Fruit fly (Drosophila melanogaster) whole organism, embryonic: Measurements from ENCODE around the gene CG31077.

Source experiments
- CG10654 ChIP-seq: fragments of 200-800 bp; sonication (Bioruptor generic); optimal IDR thresholded peaks from 2 replicates; lab custom pipeline; 2016; ENCODE audit warnings: missing biosample characterization, missing genetic modification characterization
- CG10959 ChIP-seq: fragments of 200-800 bp; sonication (Bioruptor generic); IDR thresholded peaks from 2 replicates; pipeline ENCODE4 v1.3.6; 2022; ENCODE audit warnings: missing biosample characterization, missing genetic modification characterization
- CG11504 ChIP-seq: fragments of 200-800 bp; sonication (Bioruptor generic); optimal IDR thresholded peaks from 3 replicates; lab custom pipeline; 2019; ENCODE audit warnings: missing biosample characterization, mild to moderate bottlenecking, missing genetic modification characterization, moderate library complexity
- CG13894 ChIP-seq: fragments of 200-800 bp; sonication (Bioruptor generic); optimal IDR thresholded peaks from 3 replicates; lab custom pipeline; 2018; ENCODE audit warnings: missing biosample characterization, mild to moderate bottlenecking, missing genetic modification characterization, moderate library complexity
- CG16779 ChIP-seq: fragments of 200-800 bp; sonication (Bioruptor generic); IDR thresholded peaks from 2 replicates; pipeline ENCODE4 v1.3.6; 2022; ENCODE audit warnings: missing biosample characterization, missing genetic modification characterization
- CG18262 ChIP-seq: fragments of 200-800 bp; optimal IDR thresholded peaks from 3 replicates; lab custom pipeline; 2019; ENCODE audit warnings: missing biosample characterization, mild to moderate bottlenecking, missing genetic modification characterization, moderate library complexity
- CG2129 ChIP-seq: fragments of 200-800 bp; sonication (Bioruptor generic); IDR thresholded peaks from 2 replicates; pipeline ENCODE4 v1.3.6; 2022; ENCODE audit warnings: missing biosample characterization, missing genetic modification characterization; ENCODE audit not compliant: partially characterized antibody
- CG34422 ChIP-seq: fragments of 200-800 bp; sonication (Bioruptor generic); IDR thresholded peaks from 3 replicates; pipeline ENCODE4 v1.3.6; 2022; ENCODE audit warnings: missing biosample characterization, missing genetic modification characterization
- CG6254 ChIP-seq: fragments of 200-800 bp; sonication (Bioruptor generic); optimal IDR thresholded peaks from 3 replicates; lab custom pipeline; 2017; ENCODE audit warnings: mild to moderate bottlenecking, missing biosample characterization, missing genetic modification reagents, missing genetic modification characterization
- CG7745 ChIP-seq: fragments of 200-800 bp; sonication (Bioruptor generic); optimal IDR thresholded peaks from 2 replicates; lab custom pipeline; 2018; ENCODE audit warnings: missing biosample characterization, mild to moderate bottlenecking, missing genetic modification characterization, moderate library complexity
- CG7839 ChIP-seq: fragments of 200-800 bp; sonication (Bioruptor generic); optimal IDR thresholded peaks from 3 replicates; lab custom pipeline; 2018; ENCODE audit warnings: missing biosample characterization, mild to moderate bottlenecking, missing genetic modification characterization, moderate library complexity
- CG8290 ChIP-seq, 3 experiments: fragments of 200-800 bp; sonication (Bioruptor generic); optimal IDR thresholded peaks; 2 replicates each; lab custom pipeline; 2016 to 2019; ENCODE audit warnings: missing biosample characterization in 3 of 3, missing genetic modification characterization in 3 of 3, mild to moderate bottlenecking in 2 of 3, moderate library complexity in 1 of 3
- CG8478 ChIP-seq: fragments of >200 bp; optimal IDR thresholded peaks from 2 replicates; lab custom pipeline; 2018
- CG8924 ChIP-seq: fragments of 200-800 bp; optimal IDR thresholded peaks from 3 replicates; lab custom pipeline; 2019; ENCODE audit warnings: missing biosample characterization, mild to moderate bottlenecking, missing genetic modification characterization, moderate library complexity
- CG8944 ChIP-seq: fragments of 200-800 bp; sonication (Bioruptor generic); optimal IDR thresholded peaks from 3 replicates; lab custom pipeline; 2016; ENCODE audit warnings: missing biosample characterization, missing genetic modification characterization
- Dad ChIP-seq: fragments of 200-800 bp; sonication (Bioruptor generic); optimal IDR thresholded peaks from 3 replicates; lab custom pipeline; 2016; ENCODE audit warnings: missing biosample characterization, missing genetic modification characterization
- Ets65A ChIP-seq: fragments of 200-800 bp; sonication (Bioruptor generic); peaks from one replicate; lab custom pipeline; 2016; ENCODE audit warnings: missing biosample characterization, missing genetic modification characterization
- Fer1 ChIP-seq: fragments of 200-800 bp; sonication (Bioruptor generic); optimal IDR thresholded peaks from 2 replicates; lab custom pipeline; 2017; ENCODE audit warnings: missing biosample characterization, mild to moderate bottlenecking, missing genetic modification characterization
- HLH54F ChIP-seq: fragments of 200-800 bp; sonication (Bioruptor generic); optimal IDR thresholded peaks from 3 replicates; lab custom pipeline; 2016; ENCODE audit warnings: missing biosample characterization, missing genetic modification characterization
- Hmx ChIP-seq: fragments of 200-800 bp; sonication (Bioruptor generic); optimal IDR thresholded peaks from 2 replicates; lab custom pipeline; 2016; ENCODE audit warnings: missing biosample characterization, missing genetic modification characterization
- Lpt ChIP-seq: fragments of >200 bp; optimal IDR thresholded peaks from 2 replicates; lab custom pipeline; 2018; ENCODE audit warnings: missing biosample characterization, missing genetic modification characterization
- Mrtf ChIP-seq: fragments of 200-800 bp; sonication (Bioruptor generic); IDR thresholded peaks from 3 replicates; pipeline ENCODE4 v1.3.6; 2022; ENCODE audit warnings: missing biosample characterization, missing genetic modification characterization
- Nf-YA ChIP-seq: fragments of 200-800 bp; sonication (Bioruptor generic); IDR thresholded peaks from 2 replicates; pipeline ENCODE4 v1.3.6; 2022; ENCODE audit warnings: missing biosample characterization, missing genetic modification characterization
- NfI ChIP-seq: fragments of 200-800 bp; sonication (Bioruptor generic); optimal IDR thresholded peaks from 3 replicates; lab custom pipeline; 2018; ENCODE audit warnings: missing biosample characterization, mild to moderate bottlenecking, missing genetic modification characterization, moderate library complexity
- Oaz ChIP-seq: fragments of 200-800 bp; sonication (Bioruptor generic); IDR thresholded peaks from 2 replicates; pipeline ENCODE4 v1.3.6; 2022; ENCODE audit warnings: missing biosample characterization, missing genetic modification characterization
- Sox102F ChIP-seq: fragments of 200-800 bp; sonication (Bioruptor generic); optimal IDR thresholded peaks from 2 replicates; lab custom pipeline; 2018; ENCODE audit warnings: missing biosample characterization, mild to moderate bottlenecking, missing genetic modification characterization, moderate library complexity
- Spps ChIP-seq: fragments of 200-800 bp; sonication (Bioruptor generic); optimal IDR thresholded peaks from 2 replicates; lab custom pipeline; 2018; ENCODE audit warnings: missing biosample characterization, mild to moderate bottlenecking, missing genetic modification characterization
- Sry-δ ChIP-seq: fragments of 200-800 bp; sonication (Bioruptor generic); optimal IDR thresholded peaks from 2 replicates; lab custom pipeline; 2016; ENCODE audit warnings: missing biosample characterization, missing genetic modification characterization
- ase ChIP-seq: fragments of 200-800 bp; sonication (Bioruptor generic); IDR thresholded peaks from 3 replicates; pipeline ENCODE4 v1.3.6; 2022; ENCODE audit warnings: missing biosample characterization, missing genetic modification characterization
- ash1 ChIP-seq: fragments of 200-800 bp; sonication (Bioruptor generic); optimal IDR thresholded peaks from 2 replicates; lab custom pipeline; 2018; ENCODE audit warnings: missing biosample characterization, mild to moderate bottlenecking, missing genetic modification characterization
- bab2 ChIP-seq: fragments of 200-800 bp; sonication (Bioruptor generic); optimal IDR thresholded peaks from 2 replicates; lab custom pipeline; 2016; ENCODE audit warnings: missing biosample characterization, missing genetic modification characterization
- bigmax ChIP-seq: fragments of 200-800 bp; sonication (Bioruptor generic); optimal IDR thresholded peaks from 2 replicates; lab custom pipeline; 2018; ENCODE audit warnings: missing biosample characterization, mild to moderate bottlenecking, missing genetic modification characterization
- caup ChIP-seq: fragments of 200-800 bp; sonication (Bioruptor generic); optimal IDR thresholded peaks from 3 replicates; lab custom pipeline; 2017; ENCODE audit warnings: missing biosample characterization, mild to moderate bottlenecking, missing genetic modification characterization, moderate library complexity; ENCODE audit not compliant: severe bottlenecking
- ci ChIP-seq: fragments of 200-800 bp; sonication (Bioruptor generic); IDR thresholded peaks from 3 replicates; pipeline ENCODE4 v1.3.6; 2022; ENCODE audit warnings: missing biosample characterization, missing genetic modification characterization
- gem ChIP-seq: fragments of 200-800 bp; sonication (Bioruptor generic); optimal IDR thresholded peaks from 2 replicates; lab custom pipeline; 2019; ENCODE audit warnings: missing biosample characterization, mild to moderate bottlenecking, missing genetic modification characterization, moderate library complexity
- gfzf ChIP-seq: fragments of 200-800 bp; sonication (Bioruptor generic); optimal IDR thresholded peaks from 2 replicates; lab custom pipeline; 2016; ENCODE audit warnings: missing biosample characterization, mild to moderate bottlenecking, missing genetic modification characterization, moderate library complexity
- hth ChIP-seq: fragments of >200 bp; optimal IDR thresholded peaks from 2 replicates; lab custom pipeline; 2017; ENCODE audit warnings: inconsistent platforms
- jing ChIP-seq: fragments of 200-800 bp; sonication (Bioruptor generic); optimal IDR thresholded peaks from 2 replicates; lab custom pipeline; 2018; ENCODE audit warnings: missing biosample characterization, mild to moderate bottlenecking, missing genetic modification characterization
- kay ChIP-seq: fragments of 200-800 bp; sonication (Bioruptor generic); optimal IDR thresholded peaks from 2 replicates; lab custom pipeline; 2016; ENCODE audit warnings: missing biosample characterization, missing genetic modification characterization
- prd ChIP-seq, 3 experiments: fragments of >200 bp in 2 of 3; fragments of 200-800 bp in 1 of 3; sonication (Bioruptor generic) in 1 of 3; optimal IDR thresholded peaks in 2 of 3; IDR thresholded peaks in 1 of 3; 2 replicates in 2 of 3; 3 replicates in 1 of 3; pipeline versions ENCODE4 v1.3.6 to Lab custom; 2017 to 2022; ENCODE audit warnings: missing biosample characterization in 1 of 3, missing genetic modification characterization in 1 of 3
- pzg ChIP-seq: fragments of 200-800 bp; sonication (Bioruptor generic); optimal IDR thresholded peaks from 3 replicates; lab custom pipeline; 2018; ENCODE audit warnings: missing biosample characterization, mild to moderate bottlenecking, missing genetic modification characterization, moderate library complexity
- ranshi ChIP-seq: fragments of 200-800 bp; sonication (Bioruptor generic); IDR thresholded peaks from 2 replicates; pipeline ENCODE4 v1.3.6; 2022; ENCODE audit warnings: missing biosample characterization, missing genetic modification characterization
- scrt ChIP-seq: fragments of 200-800 bp; sonication (Bioruptor generic); optimal IDR thresholded peaks from 2 replicates; lab custom pipeline; 2018; ENCODE audit warnings: missing biosample characterization, mild to moderate bottlenecking, missing genetic modification characterization, moderate library complexity
- yki ChIP-seq: fragments of >200 bp; optimal IDR thresholded peaks from 3 replicates; lab custom pipeline; 2018
- zen ChIP-seq: fragments of 200-800 bp; sonication (Bioruptor generic); optimal IDR thresholded peaks from 3 replicates; lab custom pipeline; 2018; ENCODE audit warnings: missing biosample characterization, mild to moderate bottlenecking, missing genetic modification characterization, moderate library complexity

Gene CG31077

dm6 chr3R:26989802-26990509, 9.6 kb upstream of the CG31077 start, which contains the start of gene CG31076 (continued):
- no peak for TF ChIP-seq zen (tag; lab: Kevin White, UChicago)
- TF ChIP-seq bab2 (GFP tag; lab: Kevin White, UChicago) = no peak
- TF ChIP-seq Ets65A (GFP tag; lab: Kevin White, UChicago) = peak; percentile 55
- TF ChIP-seq caup (GFP tag; lab: Kevin White, UChicago) = no peak
- TF ChIP-seq CG2129 (GFP tag; lab: Robert Waterston, UW) = no peak
- no peak for TF ChIP-seq ranshi
- no peak for TF ChIP-seq kay (GFP tag; lab: Kevin White, UChicago)
- TF ChIP-seq Hmx (GFP tag; lab: Kevin White, UChicago) = no peak
- TF ChIP-seq CG7839 (tag; lab: Kevin White, UChicago) = peak; percentile 51
- TF ChIP-seq gfzf (GFP tag; lab: Kevin White, UChicago) = no peak
- TF ChIP-seq ase (GFP tag; lab: Robert Waterston, UW) = no peak
- no peak for TF ChIP-seq jing
- TF ChIP-seq Lpt = no peak
- TF ChIP-seq pzg (GFP tag; lab: Kevin White, UChicago) = no peak
- no peak for TF ChIP-seq CG13894
- TF ChIP-seq Sox102F (GFP tag; lab: Kevin White, UChicago) = peak; percentile 53
- no peak for TF ChIP-seq CG18262 (tag; lab: Kevin White, UChicago)
- no peak for TF ChIP-seq Sry-δ
- no peak for TF ChIP-seq ash1 (GFP tag; lab: Kevin White, UChicago)
- TF ChIP-seq, all 482 proteins: peak for 77

- TF ChIP-seq prd (optimal IDR thresholded peaks at IDR 0.05; lab: Kevin White, UChicago) = no peak
- TF ChIP-seq prd (GFP tag; IDR thresholded peaks at IDR 0.05; lab: Robert Waterston, UW) = no peak
- TF ChIP-seq yki = no peak
- no peak for TF ChIP-seq Dad (GFP tag; lab: Kevin White, UChicago)
- no peak for TF ChIP-seq ci
- no peak for TF ChIP-seq CG7745 (tag; lab: Kevin White, UChicago)
- no peak for TF ChIP-seq NfI (GFP tag; lab: Kevin White, UChicago)
Measured at dm6 chr3R:26994532-26994931, 5.0 kb upstream of the CG31077 start, which contains the start of gene TwdlC. TwdlC (plus strand) TSS chr3R:26994832.

- TF ChIP-seq Fer1 (GFP tag; lab: Kevin White, UChicago) (no peak), CG8290 (GFP tag; optimal IDR thresholded peaks at IDR 0.05; lab: Kevin White, UChicago) (no peak), CG8290 (tag; optimal IDR thresholded peaks at IDR 0.05; lab: Kevin White, UChicago) (no peak), scrt (GFP tag; lab: Kevin White, UChicago) (peak; percentile 81), CG6254 (GFP tag; lab: Kevin White, UChicago) (no peak), gem (tag; lab: Kevin White, UChicago) (no peak), hth (no peak), Mrtf (0 out of 3 replicates have a peak, but pooled peaks have one; percentile 7), CG10959 (GFP tag; lab: Robert Waterston, UW) (no peak), Oaz (no peak), CG8924 (no peak), CG8944 (GFP tag; lab: Kevin White, UChicago) (no peak), CG16779 (GFP tag; lab: Robert Waterston, UW) (no peak), CG11504 (peak; percentile 85), CG10654 (GFP tag; lab: Kevin White, UChicago) (no peak), bigmax (GFP tag; lab: Kevin White, UChicago) (no peak), Spps (no peak), HLH54F (GFP tag; lab: Kevin White, UChicago) (no peak), Nf-YA (GFP tag; lab: Robert Waterston, UW) (no peak), yki (no peak), CG34422 (GFP tag; lab: Robert Waterston, UW) (no peak), CG8478 (no peak)
Measured at dm6 chr3R:26996642-26997041, 2.9 kb upstream of the CG31077 start, which contains the start of gene RYa-R. RYa-R (plus strand) TSS chr3R:26996980.
